Fruit fly (Drosophila melanogaster): ENCODE data around the gene CG12206.

DNA sequence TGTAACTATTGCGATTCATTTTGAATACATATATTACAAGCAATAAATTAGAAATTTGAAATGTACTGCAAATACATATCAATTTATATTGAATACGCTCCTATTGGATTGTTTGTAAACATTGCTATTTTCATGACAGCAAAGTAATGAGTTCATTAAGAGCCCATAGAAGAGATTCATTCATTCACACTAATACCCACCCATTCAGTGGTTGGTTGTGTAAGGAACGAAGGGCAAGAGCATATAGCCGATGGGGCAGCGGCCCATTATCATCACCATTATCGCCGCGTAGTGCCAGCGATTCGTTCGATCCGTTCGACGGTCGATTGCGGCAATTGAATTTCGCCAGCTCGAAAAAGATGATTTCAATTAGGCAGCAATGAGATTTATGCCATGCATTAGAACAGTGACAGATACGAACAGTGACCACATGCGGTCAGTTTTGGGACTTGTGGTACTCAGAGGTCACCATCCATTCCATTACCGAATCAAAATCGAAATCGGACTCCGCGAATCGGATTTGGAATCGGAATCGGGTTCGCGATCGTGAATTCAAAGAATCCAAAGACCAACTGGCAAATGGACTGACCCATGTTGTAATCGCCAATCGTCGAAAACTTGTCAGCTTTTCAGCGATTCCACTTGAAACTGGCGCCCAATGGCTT lies 31.6 kb downstream of the CG12206 start:
- TF ChIP-seq CG8159 (tag; optimal IDR thresholded peaks at IDR 0.05) = no peak
- TF ChIP-seq rn (GFP tag; IDR thresholded peaks at IDR 0.05) = no peak
